Worm (Caenorhabditis elegans) whole organism, L1 larva: ENCODE data around the gene inx-8.

ENCODE experiments used
- C16A3.4 ChIP-seq: fragments of 150-350 bp; optimal IDR thresholded peaks from 2 replicates; lab custom pipeline; 2014; ENCODE audit warnings: missing biosample characterization, missing genetic modification characterization
- C34B4.2 ChIP-seq: sonication (generic microtip); optimal IDR thresholded peaks from 2 replicates; lab custom pipeline; 2017; ENCODE audit warnings: mild to moderate bottlenecking, missing genetic modification characterization, missing compliant biosample characterization
- F16B12.6 ChIP-seq: fragments of 150-350 bp; optimal IDR thresholded peaks from 2 replicates; lab custom pipeline; 2014; ENCODE audit warnings: missing biosample characterization, missing genetic modification characterization
- Y116A8C.19 ChIP-seq: sonication (generic microtip); optimal IDR thresholded peaks from 2 replicates; lab custom pipeline; 2016; ENCODE audit warnings: missing compliant biosample characterization, missing genetic modification characterization, borderline replicate concordance
- aly-2 ChIP-seq: fragments of 150-350 bp; optimal IDR thresholded peaks from 2 replicates; lab custom pipeline; 2014; ENCODE audit warnings: missing biosample characterization, missing genetic modification characterization
- ceh-8 ChIP-seq: fragments of 200-800 bp; sonication (Bioruptor generic); optimal IDR thresholded peaks from 2 replicates; lab custom pipeline; 2018; ENCODE audit warnings: mild to moderate bottlenecking, missing genetic modification characterization, moderate library complexity, missing compliant biosample characterization
- ceh-82 ChIP-seq, 3 experiments: fragments of 150-350 bp in 1 of 3; sonication (generic microtip) in 2 of 3; optimal IDR thresholded peaks; 2 replicates each; lab custom pipeline; 2014 to 2017; ENCODE audit warnings: missing biosample characterization in 3 of 3, missing genetic modification characterization in 3 of 3
- ces-1 ChIP-seq: fragments of 150-350 bp; optimal IDR thresholded peaks from 2 replicates; lab custom pipeline; 2014; ENCODE audit warnings: missing biosample characterization, missing genetic modification reagents, missing genetic modification characterization
- dpl-1 ChIP-seq, 3 experiments: fragments of 150-350 bp in 2 of 3; sonication (generic microtip) in 1 of 3; optimal IDR thresholded peaks; 2 replicates each; lab custom pipeline; 2014 to 2017; ENCODE audit warnings: missing biosample characterization in 3 of 3, missing genetic modification characterization in 3 of 3, missing genetic modification reagents in 3 of 3
- dsc-1 ChIP-seq: sonication (generic microtip); optimal IDR thresholded peaks from 2 replicates; lab custom pipeline; 2016; ENCODE audit warnings: mild to moderate bottlenecking, missing genetic modification characterization, missing compliant biosample characterization
- efl-1 ChIP-seq, 4 experiments: fragments of 150-350 bp; optimal IDR thresholded peaks in 3 of 4; peaks in 1 of 4; 1 replicate in 1 of 4; 2 replicates in 3 of 4; lab custom pipeline; 2014; ENCODE audit warnings: missing biosample characterization in 2 of 4, missing genetic modification characterization in 2 of 4, missing genetic modification reagents in 2 of 4
- efl-3 ChIP-seq: fragments of 200-800 bp; sonication (Bioruptor generic); optimal IDR thresholded peaks from 2 replicates; lab custom pipeline; 2018; ENCODE audit warnings: mild to moderate bottlenecking, missing genetic modification characterization, missing compliant biosample characterization
- egl-13 ChIP-seq: sonication (generic microtip); optimal IDR thresholded peaks from 2 replicates; lab custom pipeline; 2016; ENCODE audit warnings: missing genotype, missing genetic modification reagents, missing genetic modification characterization, missing compliant biosample characterization
- elt-2 ChIP-seq: sonication (generic microtip); optimal IDR thresholded peaks from 2 replicates; lab custom pipeline; 2016; ENCODE audit warnings: missing genetic modification characterization, mild to moderate bottlenecking, inconsistent platforms, missing compliant biosample characterization, missing genetic modification reagents
- elt-3 ChIP-seq, 6 experiments: fragments of 150-350 bp in 1 of 6; sonication (generic microtip); optimal IDR thresholded peaks; 2 replicates each; lab custom pipeline; 2017 to 2018; ENCODE audit warnings: missing biosample characterization in 6 of 6, missing genetic modification characterization in 6 of 6, inconsistent platforms in 1 of 6
- fkh-10 ChIP-seq: sonication (generic microtip); optimal IDR thresholded peaks from 2 replicates; lab custom pipeline; 2017; ENCODE audit warnings: missing biosample characterization, missing genetic modification reagents, missing genetic modification characterization
- hlh-17 ChIP-seq: fragments of 200-800 bp; sonication (Bioruptor generic); optimal IDR thresholded peaks from 2 replicates; lab custom pipeline; 2018; ENCODE audit warnings: missing genetic modification characterization, mild to moderate bottlenecking, missing compliant biosample characterization, moderate library complexity, borderline replicate concordance
- isw-1 ChIP-seq: fragments of 200-800 bp; sonication (Bioruptor generic); IDR thresholded peaks from 2 replicates; pipeline ENCODE4 v1.3.6; 2022; ENCODE audit warnings: missing genetic modification characterization, missing compliant biosample characterization
- lin-14 ChIP-seq: fragments of 200-800 bp; sonication (Bioruptor generic); optimal IDR thresholded peaks from 2 replicates; lab custom pipeline; 2018; ENCODE audit warnings: mild to moderate bottlenecking, missing genetic modification characterization, moderate library complexity, missing compliant biosample characterization
- lir-3 ChIP-seq: sonication (generic microtip); optimal IDR thresholded peaks from 2 replicates; lab custom pipeline; 2016; ENCODE audit warnings: mild to moderate bottlenecking, missing genetic modification characterization, moderate library complexity, missing compliant biosample characterization; ENCODE audit not compliant: poor library complexity
- mab-9 ChIP-seq: fragments of 200-800 bp; sonication (Bioruptor generic); IDR thresholded peaks from 2 replicates; pipeline ENCODE4 v1.3.6; 2022; ENCODE audit warnings: missing genetic modification reagents, missing genetic modification characterization, missing compliant biosample characterization
- mdl-1 ChIP-seq, 2 experiments: fragments of 150-350 bp; optimal IDR thresholded peaks; 2 replicates each; lab custom pipeline; 2014 to 2017; ENCODE audit warnings: missing biosample characterization in 2 of 2, missing genetic modification characterization in 2 of 2, inconsistent platforms in 1 of 2
- mef-2 ChIP-seq: fragments of 150-350 bp; optimal IDR thresholded peaks from 2 replicates; lab custom pipeline; 2014; ENCODE audit warnings: missing biosample characterization, missing genetic modification characterization
- mep-1 ChIP-seq: fragments of 150-350 bp; optimal IDR thresholded peaks from 2 replicates; lab custom pipeline; 2014; ENCODE audit warnings: missing biosample characterization, missing genetic modification characterization
- nhr-19 ChIP-seq: fragments of 200-800 bp; sonication (Bioruptor generic); conservative IDR thresholded peaks from 2 replicates; pipeline ENCODE4 v1.3.6; 2022; ENCODE audit warnings: missing genetic modification characterization, missing compliant biosample characterization
- nhr-20 ChIP-seq: sonication (generic microtip); optimal IDR thresholded peaks from 2 replicates; lab custom pipeline; 2016; ENCODE audit warnings: mild to moderate bottlenecking, missing genetic modification characterization, missing compliant biosample characterization
- nhr-237 ChIP-seq: fragments of 150-350 bp; optimal IDR thresholded peaks from 2 replicates; lab custom pipeline; 2014; ENCODE audit warnings: missing biosample characterization, missing genetic modification characterization
- nhr-28 ChIP-seq: fragments of 150-350 bp; optimal IDR thresholded peaks from 2 replicates; lab custom pipeline; 2014; ENCODE audit warnings: missing biosample characterization, missing genetic modification characterization
- nhr-71 ChIP-seq: sonication (generic microtip); optimal IDR thresholded peaks from 2 replicates; lab custom pipeline; 2016; ENCODE audit warnings: mild to moderate bottlenecking, missing genetic modification characterization, moderate library complexity, missing compliant biosample characterization
- nhr-77 ChIP-seq: fragments of 150-350 bp; optimal IDR thresholded peaks from 2 replicates; lab custom pipeline; 2014; ENCODE audit warnings: missing biosample characterization, missing genetic modification characterization
- nhr-90 ChIP-seq: sonication (generic microtip); optimal IDR thresholded peaks from 2 replicates; lab custom pipeline; 2016; ENCODE audit warnings: mild to moderate bottlenecking, missing genetic modification characterization, missing compliant biosample characterization; ENCODE audit not compliant: poor library complexity
- pag-3 ChIP-seq: sonication (generic microtip); optimal IDR thresholded peaks from 2 replicates; lab custom pipeline; 2017; ENCODE audit warnings: missing genetic modification characterization, mild to moderate bottlenecking, missing compliant biosample characterization, antibody characterized with exemption, borderline replicate concordance; ENCODE audit not compliant: insufficient read depth
- pax-3 ChIP-seq: fragments of 200-800 bp; sonication (Bioruptor generic); optimal IDR thresholded peaks from 2 replicates; lab custom pipeline; 2018; ENCODE audit warnings: mild to moderate bottlenecking, missing genetic modification characterization, moderate library complexity, missing compliant biosample characterization
- pqm-1 ChIP-seq: sonication (generic microtip); optimal IDR thresholded peaks from 3 replicates; lab custom pipeline; 2017; ENCODE audit warnings: missing biosample characterization, missing genetic modification characterization
- skn-1 ChIP-seq: fragments of 150-350 bp; optimal IDR thresholded peaks from 2 replicates; lab custom pipeline; 2014; ENCODE audit warnings: missing biosample characterization, missing genetic modification characterization
- snpc-4 ChIP-seq: fragments of 150-350 bp; optimal IDR thresholded peaks from 2 replicates; lab custom pipeline; 2014; ENCODE audit warnings: missing biosample characterization, missing genetic modification characterization
- snu-23 ChIP-seq: sonication (generic microtip); optimal IDR thresholded peaks from 2 replicates; lab custom pipeline; 2016; ENCODE audit warnings: missing genetic modification characterization, missing compliant biosample characterization
- sox-4 ChIP-seq: sonication (generic microtip); optimal IDR thresholded peaks from 2 replicates; lab custom pipeline; 2016; ENCODE audit warnings: missing genetic modification characterization, missing compliant biosample characterization
- sptf-1 ChIP-seq: fragments of 150-350 bp; optimal IDR thresholded peaks from 2 replicates; lab custom pipeline; 2014; ENCODE audit warnings: missing biosample characterization, missing genetic modification characterization
- sup-37 ChIP-seq: fragments of 200-800 bp; sonication (Bioruptor generic); optimal IDR thresholded peaks from 2 replicates; lab custom pipeline; 2018; ENCODE audit warnings: mild to moderate bottlenecking, missing genetic modification characterization, missing compliant biosample characterization
- tbx-2 ChIP-seq: sonication (generic microtip); optimal IDR thresholded peaks from 2 replicates; lab custom pipeline; 2016; ENCODE audit warnings: missing genetic modification characterization, missing compliant biosample characterization
- unc-130 ChIP-seq: fragments of 150-350 bp; optimal IDR thresholded peaks from 2 replicates; lab custom pipeline; 2017; ENCODE audit warnings: missing biosample characterization, missing genetic modification characterization, inconsistent platforms
- unc-30 ChIP-seq: sonication (generic microtip); optimal IDR thresholded peaks from 2 replicates; lab custom pipeline; 2017; ENCODE audit warnings: missing biosample characterization, missing genetic modification characterization
- unc-62 ChIP-seq: fragments of 150-350 bp; optimal IDR thresholded peaks from 2 replicates; lab custom pipeline; 2014; ENCODE audit warnings: missing biosample characterization, missing genetic modification reagents, missing genetic modification characterization
- zag-1 ChIP-seq: fragments of 150-350 bp; optimal IDR thresholded peaks from 2 replicates; lab custom pipeline; 2014; ENCODE audit warnings: missing biosample characterization, missing genetic modification characterization
- zip-4 ChIP-seq: fragments of 200-800 bp; sonication (Bioruptor generic); optimal IDR thresholded peaks from 2 replicates; lab custom pipeline; 2018; ENCODE audit warnings: mild to moderate bottlenecking, missing genetic modification characterization, moderate library complexity, missing compliant biosample characterization

Gene inx-8

DNA sequence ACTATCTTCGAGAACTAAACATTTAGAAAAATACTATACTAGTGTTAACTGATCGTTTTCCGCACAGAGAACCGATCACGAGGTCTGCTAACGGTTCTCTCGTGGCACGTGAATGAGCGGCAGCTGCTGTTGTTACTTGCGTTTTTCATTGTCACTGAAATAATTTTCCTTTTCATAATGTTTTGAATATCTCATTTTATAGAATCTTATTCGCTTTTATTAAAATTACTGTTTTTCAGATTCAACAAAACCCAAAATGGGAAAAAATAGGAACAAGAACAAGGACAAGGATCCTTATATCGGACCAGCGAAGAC is 37.3 kb upstream of the inx-8 start, which contains the start of gene F58B3.6 (continued):
- TF ChIP-seq efl-3 (GFP tag; lab: Kevin White, UChicago) = no peak
- peak; percentile 70 for TF ChIP-seq lin-14 (GFP tag; lab: Kevin White, UChicago)
- no peak for TF ChIP-seq pag-3 (tag; lab: Kevin White, UChicago)
- TF ChIP-seq snu-23 (GFP tag; lab: Kevin White, UChicago) = peak; percentile 84
- TF ChIP-seq skn-1 (tag; lab: Kevin White, UChicago) = no peak
- no peak for TF ChIP-seq unc-62
- TF ChIP-seq nhr-28 = no peak
- peak in 2 of 3 experiments; percentile 15 to 45 for TF ChIP-seq dpl-1 (GFP tag; optimal IDR thresholded peaks at IDR 0.05; lab: Kevin White, UChicago)
- no peak for TF ChIP-seq hlh-17 (GFP tag; lab: Kevin White, UChicago)
- no peak for TF ChIP-seq ces-1 (GFP tag; lab: Kevin White, UChicago)
- TF ChIP-seq nhr-19 (GFP tag; lab: Robert Waterston, UW) = peak; percentile 77
- TF ChIP-seq elt-2 (tag; lab: Kevin White, UChicago) = no peak
- no peak for TF ChIP-seq sup-37 (GFP tag; lab: Kevin White, UChicago)
- TF ChIP-seq unc-130 = peak; percentile 54
- no peak for TF ChIP-seq F16B12.6 (tag; lab: Kevin White, UChicago)
- TF ChIP-seq nhr-90 (tag; lab: Kevin White, UChicago) = peak; percentile 30
- TF ChIP-seq Y116A8C.19 (tag; lab: Kevin White, UChicago) = no peak
- TF ChIP-seq pax-3 (tag; lab: Kevin White, UChicago) = no peak
- TF ChIP-seq ceh-82 (tag; optimal IDR thresholded peaks at IDR 0.05; lab: Kevin White, UChicago) = no peak
- no peak for TF ChIP-seq C34B4.2
- TF ChIP-seq pqm-1 = no peak
- peak; percentile 54 for TF ChIP-seq lir-3 (tag; lab: Kevin White, UChicago)
- TF ChIP-seq egl-13 (tag; lab: Kevin White, UChicago) = no peak
- TF ChIP-seq zag-1 (tag; lab: Kevin White, UChicago) = no peak
- TF ChIP-seq nhr-20 (tag; lab: Kevin White, UChicago) = peak; percentile 89
- TF ChIP-seq tbx-2 (tag; lab: Kevin White, UChicago) = peak; percentile 16
- no peak for TF ChIP-seq nhr-77
- TF ChIP-seq elt-3 (tag; optimal IDR thresholded peaks at IDR 0.05; lab: Kevin White, UChicago) = peak in 2 of 6 experiments; percentile 16 to 67
- TF ChIP-seq unc-30 (tag; lab: Kevin White, UChicago) = no peak

ce11 chrIV:11638016-11638415 is 35.6 kb upstream of the inx-8 start, which contains the start of gene rbm-17:
Gene rbm-17 (plus strand): TSS chrIV:11638316.
- no peak for TF ChIP-seq mdl-1 (tag; optimal IDR thresholded peaks at IDR 0.05; lab: Kevin White, UChicago)
- TF ChIP-seq isw-1 (GFP tag; lab: Robert Waterston, UW) = no peak
- TF ChIP-seq elt-2 (tag; lab: Kevin White, UChicago) = peak; percentile 9
- peak; percentile 14 for TF ChIP-seq nhr-71 (tag; lab: Kevin White, UChicago)
- TF ChIP-seq fkh-10 (GFP tag; lab: Kevin White, UChicago) = no peak
- no peak for TF ChIP-seq efl-1 (optimal IDR thresholded peaks at IDR 0.05; lab: Kevin White, UChicago)
- no peak for TF ChIP-seq efl-1 (GFP tag; optimal IDR thresholded peaks at IDR 0.05 in 1 of 2; lab: Kevin White, UChicago)

DNA sequence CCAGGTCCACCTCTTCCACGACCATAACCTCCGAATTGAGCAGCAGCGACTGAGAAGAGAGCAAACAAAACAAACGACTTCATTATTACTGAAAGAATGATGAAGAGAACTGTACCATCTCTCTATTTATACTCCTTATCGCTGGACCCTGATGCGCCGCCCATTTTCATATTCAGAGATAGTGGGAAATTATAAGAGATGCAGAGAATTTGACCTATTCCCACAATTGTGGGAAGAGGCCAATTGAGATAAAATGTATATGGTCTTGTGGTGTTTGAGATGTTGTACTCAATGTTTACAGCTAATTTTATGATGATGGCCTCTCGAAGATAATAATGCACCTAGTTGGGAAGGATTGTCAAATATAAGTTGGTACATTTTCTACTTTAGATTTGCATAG is 32.7 kb upstream of the inx-8 start, which contains the start of gene ttr-50:
Gene ttr-50, minus strand, starts transcription at position 101 of the 400 bp plus-strand sequence.
- TF ChIP-seq ceh-8 (GFP tag; lab: Kevin White, UChicago) (no peak), aly-2 (tag; lab: Kevin White, UChicago) (no peak), unc-30 (tag; lab: Kevin White, UChicago) (no peak), skn-1 (tag; lab: Kevin White, UChicago) (no peak), C16A3.4 (no peak), snpc-4 (no peak), sptf-1 (tag; lab: Kevin White, UChicago) (no peak), mab-9 (GFP tag; lab: Robert Waterston, UW) (no peak), zip-4 (no peak), nhr-20 (tag; lab: Kevin White, UChicago) (no peak), nhr-237 (no peak), snu-23 (GFP tag; lab: Kevin White, UChicago) (no peak), pag-3 (tag; lab: Kevin White, UChicago) (no peak), elt-3 (tag; optimal IDR thresholded peaks at IDR 0.05; lab: Kevin White, UChicago) (no peak), mep-1 (tag; lab: Kevin White, UChicago) (no peak), mef-2 (tag; lab: Kevin White, UChicago) (no peak), nhr-71 (tag; lab: Kevin White, UChicago) (no peak), sox-4 (tag; lab: Kevin White, UChicago) (no peak), dsc-1 (tag; lab: Kevin White, UChicago) (no peak), lir-3 (tag; lab: Kevin White, UChicago) (no peak)
